Worm (Caenorhabditis elegans): ENCODE results near the gene his-41.

The his-41 gene

DNA sequence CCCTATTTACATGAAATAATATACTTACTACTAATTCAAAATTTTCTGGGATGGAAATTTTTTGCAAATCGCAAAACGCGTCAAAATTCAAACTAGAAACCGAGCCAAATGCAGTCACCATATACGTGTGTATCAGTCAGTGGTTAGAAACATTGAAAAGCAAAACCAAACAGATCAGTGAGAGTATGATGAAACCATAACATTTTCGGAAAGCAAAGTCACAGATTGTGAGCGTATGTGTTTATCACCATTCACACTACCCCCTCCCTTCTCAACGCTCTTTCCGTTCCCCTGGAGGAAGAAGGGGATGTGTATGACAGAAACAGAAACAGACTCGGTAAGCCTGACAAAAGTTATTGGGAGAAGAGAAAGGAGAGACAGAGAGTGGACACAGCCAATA, 26.3 kb downstream of the his-41 start:
- TF ChIP-seq hlh-13 (GFP tag; optimal IDR thresholded peaks at IDR 0.05), result no peak
- TF ChIP-seq ceh-2 (tag; optimal IDR thresholded peaks at IDR 0.05), result no peak
- TF ChIP-seq F13H6.1 (tag; optimal IDR thresholded peaks at IDR 0.05), result no peak
- TF ChIP-seq eyg-1 (tag; optimal IDR thresholded peaks at IDR 0.05), result no peak
- TF ChIP-seq ceh-48 (tag; optimal IDR thresholded peaks at IDR 0.05), result no peak
- TF ChIP-seq tbx-7 (tag; optimal IDR thresholded peaks at IDR 0.05), result no peak
- TF ChIP-seq hlh-6 (tag; optimal IDR thresholded peaks at IDR 0.05), result no peak
- no peak for TF ChIP-seq ztf-16 (tag; optimal IDR thresholded peaks at IDR 0.05)
- TF ChIP-seq odd-2 (tag; optimal IDR thresholded peaks at IDR 0.05), result no peak
- TF ChIP-seq lim-6 (tag; optimal IDR thresholded peaks at IDR 0.05), result no peak
- no peak for TF ChIP-seq che-1 (tag; optimal IDR thresholded peaks at IDR 0.05)
- no peak for TF ChIP-seq pat-9 (tag; optimal IDR thresholded peaks at IDR 0.05)
- TF ChIP-seq sox-4 (tag; optimal IDR thresholded peaks at IDR 0.05), result no peak
- TF ChIP-seq ref-2 (tag; optimal IDR thresholded peaks at IDR 0.05), result no peak
- TF ChIP-seq ceh-19 (GFP tag; optimal IDR thresholded peaks at IDR 0.05), result no peak

- no peak for TF ChIP-seq Y22D7AL.16 (tag; optimal IDR thresholded peaks at IDR 0.05)
- no peak for TF ChIP-seq nhr-11 (tag; optimal IDR thresholded peaks at IDR 0.05)
- no peak for TF ChIP-seq C38D4.7 (GFP tag; optimal IDR thresholded peaks at IDR 0.05)
- TF ChIP-seq ama-1 (optimal IDR thresholded peaks at IDR 0.05), result no peak
- TF ChIP-seq madf-2 (tag; optimal IDR thresholded peaks at IDR 0.05), result no peak
- TF ChIP-seq hlh-30 (tag; optimal IDR thresholded peaks at IDR 0.05; ENCODE audit: insufficient read depth), result no peak
- TF ChIP-seq pros-1 (tag; optimal IDR thresholded peaks at IDR 0.05), result no peak
- no peak for TF ChIP-seq unc-42 (tag; optimal IDR thresholded peaks at IDR 0.05)
- TF ChIP-seq pha-2 (tag; optimal IDR thresholded peaks at IDR 0.05), result no peak
Measured at ce11 chrV:9576991-9577390, 31.7 kb downstream of the his-41 start, which contains the start of gene F25B3.2. TSS of gene F25B3.2 (plus strand) at chrV:9577291.

DNA sequence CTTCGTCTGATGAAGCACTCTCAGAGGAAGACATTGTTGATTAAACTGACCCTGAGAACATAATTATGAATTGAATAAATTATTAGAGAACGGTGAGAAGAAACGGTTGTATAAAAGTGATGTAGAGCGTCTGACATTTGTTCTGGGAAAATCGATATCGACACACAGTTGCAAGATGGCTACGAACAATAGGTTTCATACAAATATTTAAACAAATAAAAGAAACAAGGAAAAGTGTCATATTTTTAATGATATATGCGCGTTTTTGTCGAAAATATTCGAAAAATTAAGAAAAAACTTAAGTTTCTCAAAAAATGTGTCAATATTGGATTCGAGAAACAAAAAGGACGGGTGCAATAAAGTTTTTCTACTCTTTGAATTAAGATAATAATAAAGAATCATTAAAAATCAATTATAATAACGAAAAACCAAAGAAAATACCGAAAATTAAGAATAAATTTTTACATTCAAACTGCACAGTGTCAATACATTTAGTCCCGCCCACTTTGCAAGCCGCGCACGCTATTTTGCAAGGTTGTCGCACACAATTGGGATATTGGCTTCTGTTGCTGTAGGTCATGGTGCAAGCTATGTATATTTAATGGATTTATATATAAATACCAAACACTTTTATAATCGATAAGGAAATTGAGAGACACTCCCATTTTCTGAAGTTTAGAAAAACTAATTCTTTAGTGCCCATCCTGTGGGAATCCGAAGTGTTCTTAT, 37.4 kb downstream of the his-41 start, which contains the start of gene rtfo-1:
Gene rtfo-1, minus strand, starts transcription at position 51 of the 729 bp plus-strand sequence.
- TF ChIP-seq unc-55 (GFP tag; optimal IDR thresholded peaks at IDR 0.05) (no peak), lim-6 (tag; optimal IDR thresholded peaks at IDR 0.05) (no peak), T23F11.4 (GFP tag; optimal IDR thresholded peaks at IDR 0.05) (peak; percentile 42), che-1 (tag; optimal IDR thresholded peaks at IDR 0.05) (peak; percentile 44), zip-5 (tag; optimal IDR thresholded peaks at IDR 0.05) (peak; percentile 53), pag-3 (tag; optimal IDR thresholded peaks at IDR 0.05; ENCODE audit: borderline replicate concordance) (no peak), ceh-48 (tag; optimal IDR thresholded peaks at IDR 0.05) (peak; percentile 27), ceh-2 (tag; optimal IDR thresholded peaks at IDR 0.05) (peak; percentile 57), tbx-2 (tag; optimal IDR thresholded peaks at IDR 0.05) (peak; percentile 46), hlh-30 (tag; optimal IDR thresholded peaks at IDR 0.05; ENCODE audit: insufficient read depth) (no peak), ceh-19 (GFP tag; optimal IDR thresholded peaks at IDR 0.05) (peak; percentile 55), tbx-7 (tag; optimal IDR thresholded peaks at IDR 0.05) (no peak), ztf-16 (tag; optimal IDR thresholded peaks at IDR 0.05) (no peak), dmd-4 (tag; optimal IDR thresholded peaks at IDR 0.05; ENCODE audit: borderline replicate concordance) (no peak), eyg-1 (tag; optimal IDR thresholded peaks at IDR 0.05) (no peak), ceh-45 (GFP tag; IDR thresholded peaks at IDR 0.05) (no peak), hlh-6 (tag; optimal IDR thresholded peaks at IDR 0.05) (no peak), ceh-14 (tag; optimal IDR thresholded peaks at IDR 0.05) (peak; percentile 59), unc-86 (tag; optimal IDR thresholded peaks at IDR 0.05) (no peak), F13H6.1 (tag; optimal IDR thresholded peaks at IDR 0.05) (no peak), elt-2 (tag; optimal IDR thresholded peaks at IDR 0.05) (peak; percentile 79), unc-42 (tag; optimal IDR thresholded peaks at IDR 0.05) (no peak), ref-2 (tag; optimal IDR thresholded peaks at IDR 0.05) (peak; percentile 11), sox-2 (GFP tag; IDR thresholded peaks at IDR 0.05) (no peak; the same call in 1 of the 2 replicates), pat-9 (tag; optimal IDR thresholded peaks at IDR 0.05) (no peak), pha-2 (tag; optimal IDR thresholded peaks at IDR 0.05) (peak; percentile 61), ceh-31 (tag; optimal IDR thresholded peaks at IDR 0.05) (peak; percentile 51), nhr-232 (tag; optimal IDR thresholded peaks at IDR 0.05) (no peak), ets-4 (tag; optimal IDR thresholded peaks at IDR 0.05) (no peak), pax-1 (tag; optimal IDR thresholded peaks at IDR 0.05) (no peak), odd-2 (tag; optimal IDR thresholded peaks at IDR 0.05) (peak; percentile 61), ceh-6 (GFP tag; optimal IDR thresholded peaks at IDR 0.05) (no peak), K09A11.1 (tag; optimal IDR thresholded peaks at IDR 0.05; ENCODE audit: insufficient read depth) (peak; percentile 75), dve-1 (tag; optimal IDR thresholded peaks at IDR 0.05) (no peak), lin-11 (tag; optimal IDR thresholded peaks at IDR 0.05) (peak; percentile 32), hlh-8 (tag; optimal IDR thresholded peaks at IDR 0.05) (peak; percentile 2), elt-4 (tag; optimal IDR thresholded peaks at IDR 0.05) (no peak), gmeb-2 (tag; optimal IDR thresholded peaks at IDR 0.05) (peak; percentile 12)

Data from whole organism, late embryonic.